Worm (Caenorhabditis elegans): Measurements from ENCODE around the gene mip-1.
"Not testable (repeated sequence)": the region's sequence is repeated elsewhere in the genome, so short reads cannot be mapped to it uniquely, and the experiment has no call there.

DNA sequence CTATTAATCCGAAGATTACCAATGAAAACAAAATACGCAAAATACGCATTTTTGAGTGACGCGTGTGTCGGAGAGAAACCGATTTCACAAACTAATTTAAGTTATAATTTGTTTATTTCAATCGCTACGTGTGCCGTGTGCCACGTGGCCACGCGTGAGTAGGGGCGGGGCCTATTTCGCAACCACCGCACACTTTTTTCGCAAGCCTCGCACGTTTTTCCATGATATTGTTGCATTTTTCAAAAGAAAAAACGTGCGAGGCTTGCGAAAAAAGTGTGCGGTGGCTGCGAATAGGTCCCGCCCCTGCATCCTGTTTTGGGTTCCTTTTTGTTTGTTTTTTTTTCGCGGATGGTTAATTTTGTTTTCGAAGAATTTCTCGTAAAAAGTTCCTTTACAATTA, 7.8 kb upstream of the mip-1 start, which contains the start of gene enu-3.2:
- not testable (repeated sequence) for TF ChIP-seq ref-2 (tag; optimal IDR thresholded peaks at IDR 0.05); fkh-10 (GFP tag; optimal IDR thresholded peaks at IDR 0.05); pros-1 (tag; optimal IDR thresholded peaks at IDR 0.05); ztf-16 (tag; optimal IDR thresholded peaks at IDR 0.05); elt-2 (tag; optimal IDR thresholded peaks at IDR 0.05); dve-1 (tag; optimal IDR thresholded peaks at IDR 0.05); tbx-2 (tag; optimal IDR thresholded peaks at IDR 0.05); syd-9 (tag; optimal IDR thresholded peaks at IDR 0.05)

Data from whole organism, late embryonic.